Worm (Caenorhabditis elegans): ENCODE results near the gene Y66C5A.1.

DNA sequence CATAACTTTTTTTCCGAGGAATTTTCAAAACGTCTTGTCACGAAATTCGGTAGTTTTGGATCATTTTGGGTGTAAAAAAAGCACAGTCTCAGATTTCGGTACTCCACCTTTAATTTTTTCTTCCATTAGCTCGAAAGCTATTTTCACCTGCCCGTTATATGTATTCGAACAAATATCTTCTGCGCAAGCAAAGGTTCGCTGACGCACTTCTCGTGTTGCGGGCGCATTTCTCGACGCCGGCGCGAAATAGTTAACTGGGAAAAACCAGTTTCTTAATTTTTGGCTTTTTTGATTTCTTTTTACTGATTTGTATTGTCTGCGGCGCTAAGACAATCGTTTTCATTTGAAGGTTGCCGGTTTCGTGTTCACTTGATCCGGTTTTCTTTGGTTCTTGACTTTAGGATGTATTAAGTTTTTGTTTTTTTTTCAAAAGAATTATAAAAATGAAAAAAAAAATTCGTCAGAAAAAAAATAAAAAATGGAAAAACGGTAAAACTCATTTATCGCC lies 19.6 kb downstream of the Y66C5A.1 start:
- TF ChIP-seq him-1 (tag; optimal IDR thresholded peaks at IDR 0.05) (no peak), dao-5 (tag; optimal IDR thresholded peaks at IDR 0.05) (no peak), W03F9.2 (tag; optimal IDR thresholded peaks at IDR 0.05) (no peak)
